Worm (Caenorhabditis elegans): ENCODE results near the gene nhr-110.

Gene nhr-110

ce11 chrV:1586906-1587305 lies 37.3 kb downstream of the nhr-110 start, which contains the start of gene F16B4.6:
Gene F16B4.6, plus strand, starts transcription at chrV:1587206.
- TF ChIP-seq dve-1 (tag; optimal IDR thresholded peaks at IDR 0.05; ENCODE audit: insufficient read depth) (no peak), hlh-30 (tag; optimal IDR thresholded peaks at IDR 0.05; ENCODE audit: insufficient read depth) (no peak), lin-29 (GFP tag; IDR thresholded peaks at IDR 0.05) (no peak), tag-97 (GFP tag; IDR thresholded peaks at IDR 0.05) (no peak), zag-1 (tag; optimal IDR thresholded peaks at IDR 0.05) (no peak), mxl-2 (GFP tag; conservative IDR thresholded peaks at IDR 0.05) (no peak), nhr-111 (GFP tag; optimal IDR thresholded peaks at IDR 0.05) (no peak), nhr-76 (tag; optimal IDR thresholded peaks at IDR 0.05) (no peak), nhr-42 (GFP tag; IDR thresholded peaks at IDR 0.05) (no peak), lin-15B (tag; optimal IDR thresholded peaks at IDR 0.05) (no peak), tra-1 (GFP tag; IDR thresholded peaks at IDR 0.05) (no peak), ctbp-1 (GFP tag; IDR thresholded peaks at IDR 0.05) (no peak), ces-1 (GFP tag; optimal IDR thresholded peaks at IDR 0.05) (no peak), nhr-25 (tag; optimal IDR thresholded peaks at IDR 0.05; ENCODE audit: borderline replicate concordance, insufficient read depth) (no peak), rbr-2 (tag; optimal IDR thresholded peaks at IDR 0.05) (no peak)

ce11 chrV:1585411-1585810 lies 38.8 kb downstream of the nhr-110 start, which contains the start of gene F16B4.7:
Gene F16B4.7, plus strand, starts transcription at chrV:1585711.
- no peak for TF ChIP-seq nhr-76 (tag; optimal IDR thresholded peaks at IDR 0.05)
- no peak for TF ChIP-seq dmd-8 (GFP tag; IDR thresholded peaks at IDR 0.05)
- TF ChIP-seq lim-7 (GFP tag; IDR thresholded peaks at IDR 0.05), result no peak
- TF ChIP-seq ceh-62 (tag; optimal IDR thresholded peaks at IDR 0.05), result no peak
- TF ChIP-seq unc-62 (GFP tag; optimal IDR thresholded peaks at IDR 0.05 in 1 of 2), result peak in 1 of 2 experiments; percentile 31
- TF ChIP-seq unc-62 (tag; optimal IDR thresholded peaks at IDR 0.05), result no peak
- no peak for TF ChIP-seq daf-16 (GFP tag; optimal IDR thresholded peaks at IDR 0.05)
- no peak for TF ChIP-seq daf-16 (tag; optimal IDR thresholded peaks at IDR 0.05)

DNA sequence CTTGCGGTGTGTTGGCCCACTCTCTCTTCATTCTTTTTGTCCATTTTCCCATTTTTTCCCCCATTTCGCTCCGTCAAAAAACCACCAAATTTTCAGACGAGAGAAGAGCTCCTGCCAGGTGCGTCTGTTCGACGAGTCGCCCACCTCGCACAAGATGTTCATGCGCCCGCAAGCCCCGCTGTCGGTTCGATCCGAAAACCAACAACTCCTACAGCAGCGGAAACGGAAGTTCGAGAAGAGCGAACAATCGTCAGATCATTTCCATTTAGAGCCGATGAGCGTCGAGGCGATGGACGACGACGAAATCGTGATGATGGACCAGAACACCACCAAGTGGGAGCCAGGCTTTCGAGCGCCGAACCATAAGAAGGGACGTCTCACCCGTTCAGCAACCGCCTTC lies 41.0 kb downstream of the nhr-110 start:
- TF ChIP-seq fos-1 (tag; optimal IDR thresholded peaks at IDR 0.05) (no peak), set-16 (GFP tag; IDR thresholded peaks at IDR 0.05) (peak; percentile 56; the same call in 1 of the 2 replicates), gei-8 (GFP tag; optimal IDR thresholded peaks at IDR 0.05) (no peak)

DNA sequence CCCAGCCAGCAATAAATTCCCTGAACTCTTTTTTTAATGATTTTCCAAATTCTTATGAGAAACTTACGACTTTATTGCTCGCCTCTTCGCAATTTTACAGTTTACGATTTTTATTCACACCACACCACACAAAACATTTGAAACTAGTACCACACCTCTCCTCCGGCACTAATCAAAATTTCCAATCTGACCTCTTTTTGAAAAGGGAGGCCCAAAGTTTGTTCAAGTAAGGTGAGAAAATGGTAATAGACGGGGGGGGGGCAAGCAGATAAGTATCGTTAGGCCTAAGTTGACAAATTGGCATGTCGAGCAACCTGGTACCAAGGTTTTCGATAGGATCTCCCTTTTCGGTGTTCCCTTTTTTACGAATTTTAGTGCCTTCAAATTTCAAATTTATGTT lies 44.5 kb downstream of the nhr-110 start:
- TF ChIP-seq dmd-9 (GFP tag; IDR thresholded peaks at IDR 0.05) (no peak), madf-5 (GFP tag; IDR thresholded peaks at IDR 0.05) (no peak), nhr-6 (tag; optimal IDR thresholded peaks at IDR 0.05) (no peak), dmd-6 (GFP tag; IDR thresholded peaks at IDR 0.05) (no peak), R02D3.7 (tag; optimal IDR thresholded peaks at IDR 0.05) (no peak), ceh-32 (tag; optimal IDR thresholded peaks at IDR 0.05; ENCODE audit: poor library complexity) (no peak), ama-1 (optimal IDR thresholded peaks at IDR 0.05) (no peak), Y105C5A.15 (GFP tag; IDR thresholded peaks at IDR 0.05) (no peak), mdl-1 (tag; optimal IDR thresholded peaks at IDR 0.05) (no peak), lim-7 (GFP tag; IDR thresholded peaks at IDR 0.05) (no peak), lsy-2 (tag; optimal IDR thresholded peaks at IDR 0.05) (no peak), T20F7.1 (GFP tag; optimal IDR thresholded peaks at IDR 0.05) (no peak), tag-97 (GFP tag; IDR thresholded peaks at IDR 0.05) (no peak), ztf-11 (tag; optimal IDR thresholded peaks at IDR 0.05) (no peak), nhr-102 (tag; optimal IDR thresholded peaks at IDR 0.05) (no peak)

All from whole organism, L4 larva.